Worm (Caenorhabditis elegans) whole organism, late embryonic: ENCODE results near the gene Y69E1A.5.

Experiments
- ama-1 ChIP-seq: fragments of 150-350 bp; optimal IDR thresholded peaks from 2 replicates; lab custom pipeline; 2014
- fkh-10 ChIP-seq: fragments of 150-350 bp; optimal IDR thresholded peaks from 2 replicates; lab custom pipeline; 2014; ENCODE audit warnings: missing biosample characterization, missing genetic modification reagents, missing genetic modification characterization
- nfya-1 ChIP-seq: sonication (generic microtip); optimal IDR thresholded peaks from 2 replicates; lab custom pipeline; 2017; ENCODE audit warnings: missing genetic modification characterization, mild to moderate bottlenecking, missing compliant biosample characterization, antibody characterized with exemption, moderate library complexity
- pros-1 ChIP-seq: fragments of 150-350 bp; optimal IDR thresholded peaks from 2 replicates; lab custom pipeline; 2014; ENCODE audit warnings: missing biosample characterization, missing genetic modification reagents, missing genetic modification characterization

DNA sequence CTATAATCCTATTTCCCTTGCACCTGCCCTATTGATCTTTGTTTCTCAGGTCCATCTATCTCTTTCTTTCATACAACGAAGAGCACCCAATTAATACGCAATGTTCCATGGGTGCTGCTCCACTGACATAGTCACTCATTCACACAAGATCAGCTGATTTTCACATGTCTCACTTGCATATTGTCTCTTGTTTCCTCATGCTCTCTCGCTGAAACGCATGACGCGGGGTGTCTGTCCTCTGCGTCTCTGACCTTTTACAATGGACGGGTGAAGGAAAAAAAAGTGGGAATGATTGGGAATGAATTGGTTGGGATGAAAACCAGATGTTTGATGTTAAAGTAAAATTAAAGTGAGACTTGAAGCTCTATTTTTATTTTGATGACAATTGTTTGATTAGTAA lies 22.1 kb downstream of the Y69E1A.5 start:
- TF ChIP-seq nfya-1 (tag; lab: Kevin White, UChicago) = peak; percentile 50
- TF ChIP-seq fkh-10 (GFP tag; lab: Kevin White, UChicago) = no peak
- no peak for TF ChIP-seq ama-1 (lab: Kevin White, UChicago)
- peak; percentile 43 for TF ChIP-seq pros-1 (tag; lab: Kevin White, UChicago)
